Fruit fly (Drosophila melanogaster): ENCODE measurements around the gene CG13023.

The CG13023 gene

dm6 chr3L:16969652-16970109 lies 42.4 kb upstream of the CG13023 start, which contains the start of gene Exn (continued):
- TF ChIP-seq Meics (GFP tag; optimal IDR thresholded peaks at IDR 0.05) (peak; percentile 22), CG9797 (GFP tag; optimal IDR thresholded peaks at IDR 0.05) (no peak), CG43689 (GFP tag; IDR thresholded peaks at IDR 0.05) (no peak), Ets97D (GFP tag; optimal IDR thresholded peaks at IDR 0.05) (no peak), crol (GFP tag; IDR thresholded peaks at IDR 0.05) (peak; percentile 92), CG12219 (GFP tag; optimal IDR thresholded peaks at IDR 0.05) (peak; percentile 37), CG14014 (GFP tag; IDR thresholded peaks at IDR 0.05) (peak; percentile 43; the same call in 1 of the 2 replicates), CG12071 (GFP tag; optimal IDR thresholded peaks at IDR 0.05) (peak; percentile 22), B-H2 (GFP tag; optimal IDR thresholded peaks at IDR 0.05) (peak; percentile 34), CG18599 (GFP tag; optimal IDR thresholded peaks at IDR 0.05) (peak; percentile 50), kni (GFP tag; optimal IDR thresholded peaks at IDR 0.05) (peak; percentile 47), CG2199 (GFP tag; IDR thresholded peaks at IDR 0.05) (peak; percentile 56; the same call in 1 of the 3 replicates), Bgb (GFP tag; IDR thresholded peaks at IDR 0.05; ENCODE audit: partially characterized antibody) (peak; percentile 35; the same call in 1 of the 2 replicates), Mes4 (GFP tag; optimal IDR thresholded peaks at IDR 0.05) (peak; percentile 12), CG9609 (GFP tag; optimal IDR thresholded peaks at IDR 0.05) (no peak), tx (GFP tag; optimal IDR thresholded peaks at IDR 0.05) (no peak), Dll (GFP tag; IDR thresholded peaks at IDR 0.05; ENCODE audit: partially characterized antibody) (0 out of 4 replicates have a peak, but pooled peaks have one; percentile 19), wdn (GFP tag; IDR thresholded peaks at IDR 0.05) (0 out of 2 replicates have a peak, but pooled peaks have one; percentile 10), Antp (GFP tag; optimal IDR thresholded peaks at IDR 0.05) (peak; percentile 9), CG17612 (GFP tag; IDR thresholded peaks at IDR 0.05) (no peak), sug (tag; optimal IDR thresholded peaks at IDR 0.05) (peak; percentile 66), exex (tag; optimal IDR thresholded peaks at IDR 0.05) (peak; percentile 54), CG15514 (GFP tag; optimal IDR thresholded peaks at IDR 0.05) (no peak), HmgZ (tag; optimal IDR thresholded peaks at IDR 0.05) (peak; percentile 69), Deaf1 (tag; optimal IDR thresholded peaks at IDR 0.05) (peak; percentile 99), salm (tag; optimal IDR thresholded peaks at IDR 0.05) (no peak), Hmr (GFP tag; optimal IDR thresholded peaks at IDR 0.05) (no peak), unc-4 (GFP tag; IDR thresholded peaks at IDR 0.05; ENCODE audit: partially characterized antibody) (no peak), jing (GFP tag; optimal IDR thresholded peaks at IDR 0.05) (no peak), Nf-YB (GFP tag; optimal IDR thresholded peaks at IDR 0.05) (no peak), shn (GFP tag; optimal IDR thresholded peaks at IDR 0.05) (no peak), maf-S (GFP tag; optimal IDR thresholded peaks at IDR 0.05) (no peak), lab (GFP tag; optimal IDR thresholded peaks at IDR 0.05) (peak; percentile 78), her (GFP tag; optimal IDR thresholded peaks at IDR 0.05) (peak; percentile 43), CG6175 (GFP tag; IDR thresholded peaks at IDR 0.05) (0 out of 3 replicates have a peak, but pooled peaks have one; percentile 31), CG6765 (GFP tag; optimal IDR thresholded peaks at IDR 0.05) (peak; percentile 43), zfh1 (GFP tag; IDR thresholded peaks at IDR 0.05) (peak; percentile 37; the same call in 1 of the 3 replicates), wor (GFP tag; IDR thresholded peaks at IDR 0.05) (no peak), gce (GFP tag; IDR thresholded peaks at IDR 0.05) (peak; percentile 45; the same call in 1 of the 3 replicates), Neu2 (GFP tag; optimal IDR thresholded peaks at IDR 0.05; ENCODE audit: borderline replicate concordance) (no peak), row (GFP tag; IDR thresholded peaks at IDR 0.05) (no peak), CG14965 (GFP tag; optimal IDR thresholded peaks at IDR 0.05; ENCODE audit: borderline replicate concordance) (no peak), slbo (GFP tag; IDR thresholded peaks at IDR 0.05) (0 out of 2 replicates have a peak, but pooled peaks have one; percentile 16), Awh (GFP tag; IDR thresholded peaks at IDR 0.05) (peak; percentile 56; the same call in 1 of the 2 replicates), CG13287 (GFP tag; IDR thresholded peaks at IDR 0.05; ENCODE audit: partially characterized antibody) (peak; percentile 54; the same call in 1 of the 2 replicates), Atf3 (GFP tag; optimal IDR thresholded peaks at IDR 0.05) (no peak), ind (GFP tag; optimal IDR thresholded peaks at IDR 0.05) (no peak), CG3281 (GFP tag; optimal IDR thresholded peaks at IDR 0.05) (no peak), CG15479 (GFP tag; optimal IDR thresholded peaks at IDR 0.05) (no peak), stc (GFP tag; IDR thresholded peaks at IDR 0.05) (peak; percentile 55; the same call in 1 of the 2 replicates)
